Fruit fly (Drosophila melanogaster): ENCODE measurements around the gene Spt6.

Spt6 gene

DNA sequence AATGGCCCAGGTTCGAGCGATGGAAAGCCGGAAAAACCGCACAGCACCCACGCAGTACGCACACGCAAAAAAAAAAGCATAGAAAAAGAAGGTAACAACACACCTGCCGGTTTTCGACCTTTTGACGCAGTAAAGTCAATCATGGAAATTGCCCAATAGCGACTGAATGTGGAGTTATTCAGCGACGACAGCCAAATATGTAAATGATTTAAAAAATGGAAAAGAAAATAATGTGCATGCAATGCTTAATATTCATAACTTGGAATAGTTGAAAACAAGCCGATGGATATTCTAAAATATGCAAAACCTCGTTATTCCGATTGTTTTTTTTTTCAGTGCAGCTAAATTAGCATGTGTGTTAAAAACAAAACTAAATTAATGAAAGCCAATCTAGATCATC is 35.6 kb downstream of the Spt6 start:
- TF ChIP-seq sv (GFP tag; optimal IDR thresholded peaks at IDR 0.05) = no peak
- no peak for TF ChIP-seq Myc (optimal IDR thresholded peaks at IDR 0.05)
- no peak for TF ChIP-seq ey (GFP tag; optimal IDR thresholded peaks at IDR 0.05)

dm6 chrX:6303675-6304074 is 36.1 kb downstream of the Spt6 start, which contains the start of gene CG3823:
CG3823 (plus strand) TSS chrX:6303975.
- no peak for TF ChIP-seq Dif (GFP tag; optimal IDR thresholded peaks at IDR 0.05; ENCODE audit: partially characterized antibody)
- no peak for TF ChIP-seq Hr78 (GFP tag; optimal IDR thresholded peaks at IDR 0.05)

DNA sequence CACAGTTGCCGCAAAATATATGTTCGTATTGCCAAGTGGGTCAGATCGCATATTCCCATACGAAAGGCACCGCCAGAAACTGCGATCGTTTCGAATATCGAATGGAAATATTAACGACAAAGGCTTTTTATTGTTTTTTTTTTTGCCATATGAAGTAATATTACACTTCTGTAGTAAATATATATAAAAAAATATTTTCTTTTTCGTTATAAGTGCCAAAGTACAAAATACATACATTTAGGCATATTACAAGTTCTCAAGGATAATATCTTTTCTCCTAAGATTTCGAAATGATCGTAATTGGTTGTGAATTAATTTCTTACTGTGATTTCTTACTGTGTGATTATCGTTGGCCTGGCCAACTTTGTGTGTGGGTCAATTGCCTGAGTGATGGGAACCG is 36.6 kb downstream of the Spt6 start:
- TF ChIP-seq Mio (GFP tag; optimal IDR thresholded peaks at IDR 0.05) = no peak
- TF ChIP-seq Myc (optimal IDR thresholded peaks at IDR 0.05) = no peak
- TF ChIP-seq dl (GFP tag; optimal IDR thresholded peaks at IDR 0.05; ENCODE audit: insufficient read depth in 1 of 2, partially characterized antibody in 2 of 2) = no peak
- TF ChIP-seq foxo (GFP tag; optimal IDR thresholded peaks at IDR 0.05) = peak in 1 of 2 experiments; percentile 24
- peak; percentile 7 for TF ChIP-seq rgr (GFP tag; optimal IDR thresholded peaks at IDR 0.05)

- TF ChIP-seq br (GFP tag; optimal IDR thresholded peaks at IDR 0.05) = peak; percentile 27
- no peak for TF ChIP-seq usp (GFP tag; optimal IDR thresholded peaks at IDR 0.05)
- no peak for TF ChIP-seq Dfd (GFP tag; optimal IDR thresholded peaks at IDR 0.05)
- no peak for TF ChIP-seq pan (optimal IDR thresholded peaks at IDR 0.05)
- TF ChIP-seq h (GFP tag; optimal IDR thresholded peaks at IDR 0.05) = peak; percentile 10
- TF ChIP-seq Rel (GFP tag; optimal IDR thresholded peaks at IDR 0.05) = no peak
- TF ChIP-seq Rel (tag; optimal IDR thresholded peaks at IDR 0.05) = no peak
- TF ChIP-seq CG32264 (GFP tag; optimal IDR thresholded peaks at IDR 0.05) = no peak
- no peak for TF ChIP-seq dl (GFP tag; optimal IDR thresholded peaks at IDR 0.05; ENCODE audit: insufficient read depth in 1 of 2, partially characterized antibody in 2 of 2)
- no peak for TF ChIP-seq sv (GFP tag; optimal IDR thresholded peaks at IDR 0.05)
- TF ChIP-seq tai (GFP tag; optimal IDR thresholded peaks at IDR 0.05) = no peak
- TF ChIP-seq sage (GFP tag; optimal IDR thresholded peaks at IDR 0.05) = no peak
- TF ChIP-seq Jra (GFP tag; optimal IDR thresholded peaks at IDR 0.05) = no peak
- peak; percentile 15 for TF ChIP-seq HLH106 (tag; optimal IDR thresholded peaks at IDR 0.05)
- no peak for TF ChIP-seq Hnf4 (GFP tag; optimal IDR thresholded peaks at IDR 0.05)
- TF ChIP-seq dsf (GFP tag; optimal IDR thresholded peaks at IDR 0.05; ENCODE audit: borderline replicate concordance) = no peak
- TF ChIP-seq Sp1 (GFP tag; optimal IDR thresholded peaks at IDR 0.05) = peak; percentile 3
- no peak for TF ChIP-seq brk (GFP tag; optimal IDR thresholded peaks at IDR 0.05)
- TF ChIP-seq lola (GFP tag; optimal IDR thresholded peaks at IDR 0.05) = no peak
- no peak for TF ChIP-seq N (GFP tag; optimal IDR thresholded peaks at IDR 0.05)
- no peak for TF ChIP-seq Hr78 (GFP tag; optimal IDR thresholded peaks at IDR 0.05)
- no peak for TF ChIP-seq Myc (optimal IDR thresholded peaks at IDR 0.05)
- TF ChIP-seq fru (GFP tag; optimal IDR thresholded peaks at IDR 0.05) = peak; percentile 16
- TF ChIP-seq dmrt93B (GFP tag; optimal IDR thresholded peaks at IDR 0.05) = no peak
- peak in 1 of 2 experiments; percentile 37 for TF ChIP-seq foxo (GFP tag; optimal IDR thresholded peaks at IDR 0.05)
- TF ChIP-seq psq (GFP tag; optimal IDR thresholded peaks at IDR 0.05) = peak; percentile 26
- TF ChIP-seq OdsH (GFP tag; optimal IDR thresholded peaks at IDR 0.05) = peak; percentile 19
- TF ChIP-seq CrebA (GFP tag; optimal IDR thresholded peaks at IDR 0.05; ENCODE audit: borderline replicate concordance) = no peak
- peak; percentile 12 for TF ChIP-seq woc (GFP tag; optimal IDR thresholded peaks at IDR 0.05)
- TF ChIP-seq Mio (GFP tag; optimal IDR thresholded peaks at IDR 0.05) = no peak
- no peak for TF ChIP-seq Dif (GFP tag; optimal IDR thresholded peaks at IDR 0.05; ENCODE audit: partially characterized antibody)
- no peak for TF ChIP-seq Hr83 (GFP tag; optimal IDR thresholded peaks at IDR 0.05; ENCODE audit: poor library complexity, severe bottlenecking)
- TF ChIP-seq GATAd (GFP tag; optimal IDR thresholded peaks at IDR 0.05) = no peak
- no peak for TF ChIP-seq jim (GFP tag; optimal IDR thresholded peaks at IDR 0.05)
- TF ChIP-seq Vsx2 (GFP tag; optimal IDR thresholded peaks at IDR 0.05; ENCODE audit: partially characterized antibody) = peak; percentile 57
- no peak for TF ChIP-seq Abd-B (GFP tag; optimal IDR thresholded peaks at IDR 0.05)
- peak; percentile 14 for TF ChIP-seq rgr (GFP tag; optimal IDR thresholded peaks at IDR 0.05)
- TF ChIP-seq ey (GFP tag; optimal IDR thresholded peaks at IDR 0.05) = peak; percentile 2
- no peak for TF ChIP-seq CG9705 (GFP tag; optimal IDR thresholded peaks at IDR 0.05)
These were observed 37.7 kb downstream of the Spt6 start for dm6 chrX:6305317-6305716.
